Fruit fly (Drosophila melanogaster) whole organism, adult: ENCODE data around the gene CG5731.

ENCODE experiments used
- CG11617 ChIP-seq: fragments of 200-800 bp; sonication (Bioruptor generic); optimal IDR thresholded peaks from 2 replicates; lab custom pipeline; 2017; ENCODE audit warnings: mild to moderate bottlenecking, missing biosample characterization, missing genetic modification reagents, missing genetic modification characterization
- CG12768 ChIP-seq: fragments of 200-800 bp; sonication (Bioruptor generic); optimal IDR thresholded peaks from 2 replicates; lab custom pipeline; 2017; ENCODE audit warnings: missing biosample characterization, missing genetic modification characterization, mild to moderate bottlenecking, moderate library complexity, missing genetic modification reagents
- CG14711 ChIP-seq: fragments of 200-800 bp; sonication (Bioruptor generic); optimal IDR thresholded peaks from 2 replicates; lab custom pipeline; 2018; ENCODE audit warnings: missing biosample characterization, mild to moderate bottlenecking, missing genetic modification characterization, moderate library complexity
- CG1620 ChIP-seq: fragments of 200-800 bp; sonication (Bioruptor generic); optimal IDR thresholded peaks from 2 replicates; lab custom pipeline; 2016; ENCODE audit warnings: missing biosample characterization, missing genetic modification characterization
- CG33017 ChIP-seq: fragments of 200-800 bp; sonication (Bioruptor generic); optimal IDR thresholded peaks from 2 replicates; lab custom pipeline; 2018; ENCODE audit warnings: missing biosample characterization, mild to moderate bottlenecking, missing genetic modification characterization, moderate library complexity
- CG5204 ChIP-seq: fragments of 200-800 bp; sonication (Bioruptor generic); optimal IDR thresholded peaks from 2 replicates; lab custom pipeline; 2016; ENCODE audit warnings: missing biosample characterization, missing genetic modification characterization
- CG7045 ChIP-seq: fragments of 200-800 bp; sonication (Bioruptor generic); optimal IDR thresholded peaks from 2 replicates; lab custom pipeline; 2017; ENCODE audit warnings: missing biosample characterization, mild to moderate bottlenecking, missing genetic modification characterization
- CG7101 ChIP-seq: fragments of 200-800 bp; sonication (Bioruptor generic); optimal IDR thresholded peaks from 2 replicates; lab custom pipeline; 2018; ENCODE audit warnings: missing biosample characterization, mild to moderate bottlenecking, missing genetic modification characterization, moderate library complexity
- Clk ChIP-seq: fragments of 200-800 bp; sonication (Bioruptor generic); optimal IDR thresholded peaks from 2 replicates; lab custom pipeline; 2017; ENCODE audit warnings: missing biosample characterization, missing genetic modification characterization
- Crg-1 ChIP-seq: fragments of 200-800 bp; sonication (Bioruptor generic); optimal IDR thresholded peaks from 2 replicates; lab custom pipeline; 2016; ENCODE audit warnings: missing biosample characterization, missing genetic modification characterization
- Hr96 ChIP-seq: fragments of 200-800 bp; sonication (Bioruptor generic); optimal IDR thresholded peaks from 2 replicates; lab custom pipeline; 2016; ENCODE audit warnings: missing biosample characterization, missing genetic modification characterization
- Mnt ChIP-seq: fragments of 200-800 bp; sonication (Bioruptor generic); optimal IDR thresholded peaks from 2 replicates; lab custom pipeline; 2016; ENCODE audit warnings: missing biosample characterization, mild to moderate bottlenecking, missing genetic modification characterization
- bab1 ChIP-seq: fragments of 200-800 bp; sonication (Bioruptor generic); optimal IDR thresholded peaks from 3 replicates; lab custom pipeline; 2019; ENCODE audit warnings: missing biosample characterization, mild to moderate bottlenecking, missing genetic modification characterization, moderate library complexity
- cic ChIP-seq: fragments of 200-800 bp; sonication (Bioruptor generic); optimal IDR thresholded peaks from 2 replicates; lab custom pipeline; 2017; ENCODE audit warnings: missing biosample characterization, mild to moderate bottlenecking, missing genetic modification characterization, moderate library complexity
- cnc ChIP-seq, 2 experiments: fragments of >200 bp; optimal IDR thresholded peaks; 2 replicates each; lab custom pipeline; 2017
- kay ChIP-seq: fragments of 200-800 bp; sonication (Bioruptor generic); peaks from one replicate; lab custom pipeline; 2016; ENCODE audit warnings: missing biosample characterization, missing genetic modification characterization, borderline replicate concordance
- ovo ChIP-seq: fragments of 200-800 bp; sonication (Bioruptor generic); optimal IDR thresholded peaks from 2 replicates; lab custom pipeline; 2016; ENCODE audit warnings: missing biosample characterization, missing genetic modification characterization
- pad ChIP-seq: fragments of 200-800 bp; sonication (Bioruptor generic); optimal IDR thresholded peaks from 3 replicates; lab custom pipeline; 2017; ENCODE audit warnings: missing biosample characterization, missing genetic modification characterization, mild to moderate bottlenecking, moderate library complexity, missing genetic modification reagents
- tj ChIP-seq: fragments of 200-800 bp; sonication (Bioruptor generic); optimal IDR thresholded peaks from 3 replicates; lab custom pipeline; 2017; ENCODE audit warnings: missing biosample characterization, mild to moderate bottlenecking, missing genetic modification characterization, moderate library complexity
- toe ChIP-seq: fragments of 200-800 bp; sonication (Bioruptor generic); optimal IDR thresholded peaks from 2 replicates; lab custom pipeline; 2016; ENCODE audit warnings: missing biosample characterization, missing genetic modification characterization

The CG5731 gene

DNA sequence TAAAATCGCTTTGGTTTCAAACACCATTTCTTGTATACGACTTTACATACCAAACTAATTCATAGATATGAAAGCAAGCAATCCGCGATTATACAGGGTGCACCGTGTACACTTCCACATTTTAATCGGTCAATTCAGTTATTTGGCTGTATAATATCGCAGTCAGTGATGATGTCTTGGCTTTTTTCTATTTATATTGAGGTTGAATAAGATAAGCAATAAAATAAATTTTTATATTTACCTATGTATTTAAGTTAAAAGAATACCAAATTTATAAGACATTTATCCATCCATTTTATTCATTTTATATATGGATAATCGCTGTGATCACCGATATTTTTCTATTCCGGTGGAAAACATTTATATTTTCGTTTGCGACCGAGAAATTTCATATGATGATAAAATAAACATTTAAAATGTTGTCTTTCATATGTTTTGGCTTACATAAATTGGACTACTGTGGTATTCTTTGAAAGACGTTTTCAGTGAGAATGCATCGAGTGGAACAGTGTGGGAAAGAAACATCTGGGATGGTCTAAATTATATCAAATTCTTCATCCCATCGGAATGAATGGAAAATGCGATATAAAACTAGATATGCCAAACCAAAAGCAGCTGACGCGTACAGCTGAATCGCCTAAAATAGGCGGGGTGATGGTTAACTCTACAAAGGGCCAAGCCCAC lies 17.3 kb upstream of the CG5731 start, which contains the start of gene CG5708:
Gene CG5708, minus strand, starts transcription at position 85 of the 684 bp plus-strand sequence.
- TF ChIP-seq CG11617 (GFP tag; lab: Kevin White, UChicago) (peak; percentile 17), CG7101 (tag; lab: Kevin White, UChicago) (peak; percentile 29), CG1620 (GFP tag; lab: Kevin White, UChicago) (peak; percentile 26), Mnt (peak; percentile 40), tj (peak; percentile 19), CG5204 (no peak), ovo (GFP tag; lab: Kevin White, UChicago) (no peak), bab1 (peak; percentile 48), CG14711 (peak; percentile 14), CG33017 (tag; lab: Kevin White, UChicago) (no peak), CG12768 (peak; percentile 2), pad (GFP tag; lab: Kevin White, UChicago) (peak; percentile 14), Crg-1 (peak; percentile 33)

DNA sequence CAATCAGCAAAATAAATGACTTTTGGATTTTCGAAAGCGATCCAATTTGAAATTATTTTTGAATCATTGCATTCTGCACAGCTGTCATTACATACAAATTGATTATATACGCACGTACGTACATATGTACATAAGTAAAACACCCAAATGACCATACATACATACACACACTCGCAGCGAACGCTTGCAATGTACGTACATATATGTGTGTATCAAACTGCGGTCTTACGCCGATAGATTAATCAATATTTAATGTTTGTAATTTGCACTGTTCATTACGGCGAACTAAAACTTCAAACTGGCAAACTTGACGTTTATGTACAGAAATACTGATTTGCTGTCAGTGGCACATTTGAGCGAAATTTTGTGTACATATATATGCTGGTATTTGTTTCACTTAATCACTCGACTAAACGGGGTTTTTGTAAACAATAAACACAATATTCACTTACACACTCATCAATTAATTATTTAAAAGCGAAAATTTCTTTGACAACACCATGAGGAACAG lies 16.7 kb upstream of the CG5731 start:
- no peak for TF ChIP-seq bab1
- TF ChIP-seq kay (GFP tag; lab: Kevin White, UChicago), result peak; percentile 80

DNA sequence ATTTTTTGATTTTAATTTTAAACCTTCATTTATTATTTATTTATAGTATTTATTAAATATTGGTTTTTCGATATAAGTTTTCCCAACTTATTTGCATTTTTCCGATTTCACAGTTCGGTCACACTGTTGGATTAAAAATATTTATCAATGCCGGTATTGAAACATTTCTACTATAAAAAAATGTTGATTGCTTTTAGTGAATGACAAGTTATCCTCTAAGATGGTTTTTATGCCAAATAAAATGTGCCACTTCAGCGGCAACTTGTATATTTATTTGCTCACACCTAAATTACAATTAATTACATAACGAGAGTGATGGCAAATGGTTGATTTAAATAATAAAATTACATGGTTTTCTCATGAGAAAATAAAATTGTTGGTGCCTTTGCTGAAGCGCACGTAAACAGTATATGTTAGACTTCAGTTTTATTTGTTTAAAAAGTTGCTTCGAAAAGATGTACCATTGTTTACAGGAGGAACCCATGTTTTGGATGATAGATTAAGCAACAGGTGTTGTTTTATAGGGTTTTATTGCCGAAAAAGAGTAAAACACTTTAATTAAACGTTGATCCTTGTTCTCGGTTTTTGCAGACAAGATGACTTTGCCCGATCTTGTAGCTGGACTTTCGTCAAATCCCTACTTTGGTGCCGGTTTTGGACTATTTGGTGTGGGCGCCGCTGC lies 13.1 kb upstream of the CG5731 start, which contains the start of gene Bcs1:
Gene Bcs1, plus strand, starts transcription at position 108 of the 682 bp plus-strand sequence.
- TF ChIP-seq CG14711, result no peak
- no peak for TF ChIP-seq CG5204
- peak; percentile 92 for TF ChIP-seq kay (GFP tag; lab: Kevin White, UChicago)
- no peak for TF ChIP-seq cnc (optimal IDR thresholded peaks at IDR 0.05; lab: Kevin White, UChicago)
- no peak for TF ChIP-seq cic (GFP tag; lab: Kevin White, UChicago)

DNA sequence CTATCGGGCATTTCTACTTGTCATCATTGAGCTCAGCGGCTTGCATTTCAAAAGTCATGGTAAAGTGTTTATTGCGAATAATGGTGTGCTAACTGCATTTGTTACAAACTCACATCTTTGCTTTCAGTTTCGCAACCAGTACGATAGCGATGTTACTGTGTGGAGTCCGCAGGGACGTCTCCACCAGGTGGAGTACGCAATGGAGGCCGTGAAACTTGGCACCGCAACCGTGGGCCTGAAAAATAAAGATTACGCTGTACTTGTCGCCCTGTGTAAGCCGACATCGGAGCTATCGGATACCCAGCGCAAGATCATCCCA lies 11.8 kb upstream of the CG5731 start:
- TF ChIP-seq toe, result no peak
- peak; percentile 88 to 92 for TF ChIP-seq cnc (optimal IDR thresholded peaks at IDR 0.05; lab: Kevin White, UChicago)
- TF ChIP-seq Mnt, result no peak
- no peak for TF ChIP-seq kay (GFP tag; lab: Kevin White, UChicago)

DNA sequence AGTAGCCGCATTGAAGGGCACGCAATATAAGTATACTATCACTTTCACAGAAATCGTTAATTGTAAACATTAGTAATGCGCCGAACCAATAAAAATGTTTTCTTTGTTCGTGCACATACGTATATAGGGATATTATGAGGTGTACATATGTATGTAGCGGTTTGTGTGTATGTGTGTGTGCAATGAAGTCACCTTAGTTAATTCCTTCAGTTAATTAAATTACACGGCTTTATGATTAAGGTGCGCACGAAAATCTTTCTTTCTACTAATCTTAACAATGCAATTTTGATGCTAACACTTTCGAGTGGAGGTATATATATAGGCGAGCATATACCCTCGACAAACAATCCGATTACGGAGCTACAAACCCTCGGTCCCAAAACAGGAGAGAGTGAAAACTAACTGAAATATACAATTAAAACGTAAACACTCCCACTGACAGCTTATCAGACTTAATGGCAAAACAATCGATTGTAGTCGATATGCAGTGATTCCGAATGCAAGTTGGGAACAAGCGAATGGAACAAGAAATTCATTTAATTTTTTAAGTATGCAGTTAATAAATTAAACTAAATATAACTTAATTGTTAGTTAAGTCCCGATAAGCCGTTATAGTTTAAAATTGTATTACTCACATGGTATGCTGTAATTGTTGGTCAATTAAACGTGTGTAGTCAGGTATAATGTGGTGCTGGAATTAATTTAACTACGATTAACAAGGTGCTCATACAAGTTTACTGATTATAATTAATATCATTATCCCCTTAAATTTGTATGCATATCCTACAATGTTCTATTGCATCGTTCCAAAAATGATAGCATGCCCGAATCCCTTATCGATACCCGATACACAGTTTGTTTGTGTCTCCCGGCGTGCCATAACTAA lies 11.2 kb upstream of the CG5731 start, which contains the start of the genes Npc1a and Prosalpha6:
Gene Npc1a, minus strand, starts transcription at position 716 of the 886 bp plus-strand sequence.
Gene Prosalpha6, plus strand, starts transcription at position 851 of the 886 bp plus-strand sequence.
- TF ChIP-seq bab1 (peak; percentile 44), pad (GFP tag; lab: Kevin White, UChicago) (peak; percentile 39), Clk (GFP tag; lab: Kevin White, UChicago) (no peak), CG7101 (tag; lab: Kevin White, UChicago) (no peak), CG11617 (GFP tag; lab: Kevin White, UChicago) (no peak), Mnt (no peak), cic (GFP tag; lab: Kevin White, UChicago) (peak; percentile 37), CG33017 (tag; lab: Kevin White, UChicago) (no peak), toe (no peak), kay (GFP tag; lab: Kevin White, UChicago) (peak; percentile 72), cnc (optimal IDR thresholded peaks at IDR 0.05; lab: Kevin White, UChicago) (no peak), CG5204 (no peak), Hr96 (GFP tag; lab: Kevin White, UChicago) (no peak), CG14711 (no peak), CG12768 (peak; percentile 52), ovo (GFP tag; lab: Kevin White, UChicago) (no peak), CG1620 (GFP tag; lab: Kevin White, UChicago) (no peak), tj (peak; percentile 4), Crg-1 (no peak), CG7045 (GFP tag; lab: Kevin White, UChicago) (peak; percentile 3)

DNA sequence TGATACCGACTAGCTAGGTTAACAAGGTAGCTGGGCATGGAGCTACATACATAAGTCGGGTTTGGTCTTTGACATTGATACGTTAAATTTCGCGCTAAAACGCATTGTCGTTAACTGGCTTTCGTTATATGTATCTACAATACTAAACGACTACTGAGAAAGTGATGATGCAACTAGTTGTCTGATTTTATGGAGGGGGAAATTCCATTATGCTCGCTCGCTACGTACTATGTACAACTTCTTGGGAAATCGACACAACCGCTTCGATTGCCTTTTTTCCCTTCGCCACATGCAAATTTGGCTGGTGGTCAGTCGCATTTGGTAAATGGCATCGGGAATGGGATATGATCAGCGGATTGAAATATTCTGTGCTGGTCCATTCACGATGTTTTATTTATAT lies 10.5 kb upstream of the CG5731 start:
- no peak for TF ChIP-seq toe
- no peak for TF ChIP-seq Clk (GFP tag; lab: Kevin White, UChicago)
- TF ChIP-seq cnc (optimal IDR thresholded peaks at IDR 0.05; lab: Kevin White, UChicago), result no peak
- TF ChIP-seq pad (GFP tag; lab: Kevin White, UChicago), result no peak
- TF ChIP-seq tj, result peak; percentile 77
- TF ChIP-seq Hr96 (GFP tag; lab: Kevin White, UChicago), result no peak
